Fruit fly (Drosophila melanogaster) whole organism, embryonic: ENCODE data around the gene fzo.
A peak's percentile ranks its signal among the peaks of the same experiment; 100 is the strongest.

Experiments
- ATbp ChIP-seq: fragments of 200-800 bp; sonication (Bioruptor generic); optimal IDR thresholded peaks from 2 replicates; lab custom pipeline; 2017; ENCODE audit warnings: missing biosample characterization, mild to moderate bottlenecking, missing genetic modification characterization, missing genetic modification reagents
- Adf1 ChIP-seq: fragments of 200-800 bp; sonication (Bioruptor generic); IDR thresholded peaks from 2 replicates; pipeline ENCODE4 v1.3.6; 2022; ENCODE audit warnings: missing biosample characterization, missing genetic modification characterization
- Antp ChIP-seq: fragments of 200-800 bp; sonication (Bioruptor generic); optimal IDR thresholded peaks from 3 replicates; lab custom pipeline; 2016; ENCODE audit warnings: missing biosample characterization, missing genetic modification characterization
- Atf-2 ChIP-seq: fragments of 200-800 bp; sonication (Bioruptor generic); optimal IDR thresholded peaks from 2 replicates; lab custom pipeline; 2016; ENCODE audit warnings: missing biosample characterization, missing genetic modification characterization
- Awh ChIP-seq: fragments of 200-800 bp; sonication (Bioruptor generic); IDR thresholded peaks from 2 replicates; pipeline ENCODE4, ENCODE4 v1.3.6; 2022; ENCODE audit warnings: missing biosample characterization, missing genetic modification characterization
- CG11504 ChIP-seq: fragments of 200-800 bp; sonication (Bioruptor generic); optimal IDR thresholded peaks from 3 replicates; lab custom pipeline; 2019; ENCODE audit warnings: missing biosample characterization, mild to moderate bottlenecking, missing genetic modification characterization, moderate library complexity
- CG11696 ChIP-seq: fragments of 200-800 bp; sonication (Bioruptor generic); IDR thresholded peaks from 2 replicates; pipeline ENCODE4 v1.3.6; 2022; ENCODE audit warnings: missing biosample characterization, missing genetic modification characterization
- CG1233 ChIP-seq: fragments of 200-800 bp; sonication (Bioruptor generic); optimal IDR thresholded peaks from 4 replicates; lab custom pipeline; 2018; ENCODE audit warnings: missing biosample characterization, mild to moderate bottlenecking, missing genetic modification characterization
- CG12769 ChIP-seq: fragments of 200-800 bp; sonication (Bioruptor generic); optimal IDR thresholded peaks from 2 replicates; lab custom pipeline; 2019; ENCODE audit warnings: missing biosample characterization, mild to moderate bottlenecking, missing genetic modification characterization, moderate library complexity
- CG13123 ChIP-seq: fragments of 200-800 bp; sonication (Bioruptor generic); optimal IDR thresholded peaks from 2 replicates; lab custom pipeline; 2016; ENCODE audit warnings: missing biosample characterization, missing genetic modification characterization
- CG14667 ChIP-seq: fragments of 200-800 bp; sonication (Bioruptor generic); IDR thresholded peaks from 2 replicates; pipeline ENCODE4 v1.3.6; 2022; ENCODE audit warnings: missing biosample characterization, missing genetic modification characterization
- CG14965 ChIP-seq: fragments of 200-800 bp; sonication (Bioruptor generic); optimal IDR thresholded peaks from 2 replicates; lab custom pipeline; 2016; ENCODE audit warnings: missing biosample characterization, missing genetic modification characterization, borderline replicate concordance
- CG15073 ChIP-seq: fragments of 200-800 bp; sonication (Bioruptor generic); optimal IDR thresholded peaks from 2 replicates; lab custom pipeline; 2016; ENCODE audit warnings: missing biosample characterization, missing genetic modification characterization
- CG1529 ChIP-seq: fragments of 200-800 bp; sonication (Bioruptor generic); optimal IDR thresholded peaks from 3 replicates; lab custom pipeline; 2018; ENCODE audit warnings: missing biosample characterization, missing genetic modification characterization
- CG18262 ChIP-seq: fragments of 200-800 bp; optimal IDR thresholded peaks from 3 replicates; lab custom pipeline; 2019; ENCODE audit warnings: missing biosample characterization, mild to moderate bottlenecking, missing genetic modification characterization, moderate library complexity
- CG18599 ChIP-seq: fragments of 200-800 bp; sonication (Bioruptor generic); optimal IDR thresholded peaks from 3 replicates; lab custom pipeline; 2017; ENCODE audit warnings: missing biosample characterization, missing genetic modification characterization, mild to moderate bottlenecking, moderate library complexity, missing genetic modification reagents
- CG18764 ChIP-seq: fragments of 200-800 bp; sonication (Bioruptor generic); optimal IDR thresholded peaks from 3 replicates; lab custom pipeline; 2016; ENCODE audit warnings: missing biosample characterization, missing genetic modification characterization
- CG2129 ChIP-seq: fragments of 200-800 bp; sonication (Bioruptor generic); IDR thresholded peaks from 2 replicates; pipeline ENCODE4 v1.3.6; 2022; ENCODE audit warnings: missing biosample characterization, missing genetic modification characterization; ENCODE audit not compliant: partially characterized antibody
- CG31224 ChIP-seq: fragments of 200-800 bp; sonication (Bioruptor generic); IDR thresholded peaks from 2 replicates; pipeline ENCODE4 v1.3.6; 2022; ENCODE audit warnings: missing biosample characterization, missing genetic modification characterization
- CG34224 ChIP-seq: fragments of 200-800 bp; sonication (Bioruptor generic); IDR thresholded peaks from 3 replicates; pipeline ENCODE4 v1.3.6; 2022; ENCODE audit warnings: missing biosample characterization, missing genetic modification characterization; ENCODE audit not compliant: partially characterized antibody
- CG4282 ChIP-seq: fragments of 200-800 bp; sonication (Bioruptor generic); optimal IDR thresholded peaks from 2 replicates; lab custom pipeline; 2016; ENCODE audit warnings: missing biosample characterization, missing genetic modification characterization
- CG4328 ChIP-seq: fragments of 200-800 bp; sonication (Bioruptor generic); optimal IDR thresholded peaks from 3 replicates; lab custom pipeline; 2017; ENCODE audit warnings: missing biosample characterization, missing genetic modification reagents, missing genetic modification characterization
- CG4820 ChIP-seq: fragments of 200-800 bp; sonication (Bioruptor generic); optimal IDR thresholded peaks from 3 replicates; lab custom pipeline; 2016; ENCODE audit warnings: missing biosample characterization, missing genetic modification characterization
- CG6683 ChIP-seq: fragments of 200-800 bp; sonication (Bioruptor generic); optimal IDR thresholded peaks from 2 replicates; lab custom pipeline; 2017; ENCODE audit warnings: missing biosample characterization, mild to moderate bottlenecking, missing genetic modification characterization, missing genetic modification reagents
- CG8478 ChIP-seq: fragments of >200 bp; optimal IDR thresholded peaks from 2 replicates; lab custom pipeline; 2018
- CrebB ChIP-seq: fragments of 200-800 bp; sonication (Bioruptor generic); optimal IDR thresholded peaks from 3 replicates; lab custom pipeline; 2018; ENCODE audit warnings: missing biosample characterization, mild to moderate bottlenecking, missing genetic modification characterization
- D19A ChIP-seq: fragments of 200-800 bp; optimal IDR thresholded peaks from 3 replicates; lab custom pipeline; 2019; ENCODE audit warnings: missing biosample characterization, mild to moderate bottlenecking, missing genetic modification characterization, moderate library complexity
- Dip3 ChIP-seq: fragments of 200-800 bp; sonication (Bioruptor generic); optimal IDR thresholded peaks from 3 replicates; lab custom pipeline; 2016; ENCODE audit warnings: missing biosample characterization, missing genetic modification characterization
- E2f2 ChIP-seq: fragments of 200-800 bp; sonication (Bioruptor generic); IDR thresholded peaks from 2 replicates; pipeline ENCODE4 v1.3.6; 2022; ENCODE audit warnings: missing biosample characterization, missing genetic modification characterization
- Elba2 ChIP-seq: fragments of 200-800 bp; sonication (Bioruptor generic); optimal IDR thresholded peaks from 3 replicates; lab custom pipeline; 2016; ENCODE audit warnings: missing biosample characterization, missing genetic modification characterization
- Fer1 ChIP-seq: fragments of 200-800 bp; sonication (Bioruptor generic); optimal IDR thresholded peaks from 2 replicates; lab custom pipeline; 2017; ENCODE audit warnings: missing biosample characterization, mild to moderate bottlenecking, missing genetic modification characterization
- Fer2 ChIP-seq: fragments of 200-800 bp; sonication (Bioruptor generic); optimal IDR thresholded peaks from 2 replicates; lab custom pipeline; 2018; ENCODE audit warnings: missing biosample characterization, mild to moderate bottlenecking, missing genetic modification characterization, moderate library complexity
- HLH3B ChIP-seq: fragments of 200-800 bp; sonication (Bioruptor generic); IDR thresholded peaks from 2 replicates; pipeline ENCODE4 v1.3.6; 2022; ENCODE audit warnings: missing biosample characterization, missing genetic modification characterization
- Mrtf ChIP-seq: fragments of 200-800 bp; sonication (Bioruptor generic); IDR thresholded peaks from 3 replicates; pipeline ENCODE4 v1.3.6; 2022; ENCODE audit warnings: missing biosample characterization, missing genetic modification characterization
- Ptx1 ChIP-seq: fragments of 200-800 bp; sonication (Bioruptor generic); IDR thresholded peaks from 2 replicates; pipeline ENCODE4 v1.3.6; 2022; ENCODE audit warnings: missing biosample characterization, missing genetic modification characterization
- ato ChIP-seq: fragments of 200-800 bp; sonication (Bioruptor generic); IDR thresholded peaks from 2 replicates; pipeline ENCODE4 v1.3.6; 2022; ENCODE audit warnings: missing biosample characterization, missing genetic modification characterization; ENCODE audit not compliant: partially characterized antibody
- crc ChIP-seq: fragments of 200-800 bp; sonication (Bioruptor generic); optimal IDR thresholded peaks from 2 replicates; lab custom pipeline; 2016; ENCODE audit warnings: missing biosample characterization, missing genetic modification characterization
- danr ChIP-seq: fragments of 200-800 bp; sonication (Bioruptor generic); IDR thresholded peaks from 2 replicates; pipeline ENCODE4 v1.3.6; 2022; ENCODE audit warnings: missing biosample characterization, missing genetic modification characterization
- hkb ChIP-seq, 2 experiments: fragments of 200-800 bp in 1 of 2; fragments of >200 bp in 1 of 2; sonication (Bioruptor generic) in 1 of 2; IDR thresholded peaks in 1 of 2; optimal IDR thresholded peaks in 1 of 2; 2 replicates each; pipeline versions ENCODE4 v1.3.6 to Lab custom; 2017 to 2022; ENCODE audit warnings: missing biosample characterization in 1 of 2, missing genetic modification characterization in 1 of 2
- klu ChIP-seq: fragments of 200-800 bp; sonication (Bioruptor generic); IDR thresholded peaks from 2 replicates; pipeline ENCODE4 v1.3.6; 2022; ENCODE audit warnings: missing biosample characterization, missing genetic modification characterization
- peb ChIP-seq: fragments of 200-800 bp; sonication (Bioruptor generic); IDR thresholded peaks from 2 replicates; pipeline ENCODE4 v1.3.6; 2022; ENCODE audit warnings: missing biosample characterization, missing genetic modification characterization
- run ChIP-seq: fragments of 200-800 bp; sonication (Bioruptor generic); optimal IDR thresholded peaks from 3 replicates; lab custom pipeline; 2018; ENCODE audit warnings: missing biosample characterization, mild to moderate bottlenecking, missing genetic modification characterization
- sima ChIP-seq: fragments of 200-800 bp; sonication (Bioruptor generic); optimal IDR thresholded peaks from 2 replicates; lab custom pipeline; 2016; ENCODE audit warnings: missing biosample characterization, missing genetic modification characterization
- ssp ChIP-seq: fragments of 200-800 bp; sonication (Bioruptor generic); IDR thresholded peaks from 2 replicates; pipeline ENCODE4 v1.3.6; 2022; ENCODE audit warnings: missing biosample characterization, missing genetic modification characterization
- sug ChIP-seq: fragments of 200-800 bp; optimal IDR thresholded peaks from 2 replicates; lab custom pipeline; 2019; ENCODE audit warnings: missing biosample characterization, mild to moderate bottlenecking, missing genetic modification characterization, moderate library complexity
- tgo ChIP-seq: fragments of 200-800 bp; sonication (Bioruptor generic); IDR thresholded peaks from 3 replicates; pipeline ENCODE4 v1.3.6; 2022; ENCODE audit warnings: missing biosample characterization, missing genetic modification characterization
- unpg ChIP-seq: fragments of 200-800 bp; sonication (Bioruptor generic); optimal IDR thresholded peaks from 3 replicates; lab custom pipeline; 2018; ENCODE audit warnings: missing biosample characterization, mild to moderate bottlenecking, missing genetic modification characterization, moderate library complexity
- wor ChIP-seq: fragments of 200-800 bp; sonication (Bioruptor generic); IDR thresholded peaks from 2 replicates; pipeline ENCODE4 v1.3.6; 2022; ENCODE audit warnings: missing biosample characterization, missing genetic modification characterization

Gene fzo

DNA sequence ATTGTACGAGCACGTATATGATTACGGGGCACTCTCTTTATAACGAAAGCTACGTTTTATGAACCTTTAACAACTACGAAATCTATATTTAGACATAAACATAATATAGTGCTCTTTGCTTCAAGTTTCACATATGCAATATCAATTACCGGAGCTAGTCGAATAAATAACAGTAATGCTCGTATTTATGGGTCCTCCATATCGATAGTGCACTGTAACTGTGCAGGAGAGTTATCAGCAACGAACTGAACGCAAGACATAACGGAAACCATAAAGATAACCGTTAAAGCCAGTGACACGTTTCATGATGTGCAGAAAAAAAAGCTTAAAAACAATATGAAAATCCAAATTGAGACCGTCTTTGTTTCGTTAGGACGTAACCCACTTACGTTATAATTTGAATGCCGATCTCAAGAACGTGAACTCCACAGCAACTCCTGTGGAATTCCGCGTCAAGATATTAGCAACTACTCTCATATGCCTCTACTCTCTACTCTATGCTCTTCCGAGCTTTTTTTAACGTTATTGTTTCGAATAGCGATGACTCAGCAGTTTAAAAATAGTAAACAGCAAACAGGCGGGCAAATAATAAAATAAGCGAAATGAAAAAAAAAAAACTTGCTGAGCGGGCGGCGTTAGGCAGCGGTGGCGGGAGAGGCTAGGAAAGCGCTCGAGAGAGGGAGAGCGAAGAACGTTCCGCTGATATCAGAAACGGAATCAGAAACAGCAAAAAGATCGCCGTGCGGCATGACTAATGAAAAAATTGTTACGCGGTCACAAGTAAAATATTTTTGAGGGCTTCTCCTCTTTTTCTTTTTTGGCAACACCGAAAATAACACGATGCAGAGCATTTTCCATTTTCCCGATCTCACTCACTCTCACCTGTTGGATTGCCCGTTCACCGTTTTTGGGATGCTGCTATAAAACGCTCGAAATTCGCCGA, 13.6 kb downstream of the fzo start (continued):
- peak; percentile 53 for TF ChIP-seq ssp (GFP tag; lab: Robert Waterston, UW)
- peak; percentile 72 for TF ChIP-seq D19A (tag; lab: Kevin White, UChicago)
- TF ChIP-seq CG14965 (GFP tag; lab: Kevin White, UChicago), result no peak
- TF ChIP-seq CG13123 (GFP tag; lab: Kevin White, UChicago), result no peak
- TF ChIP-seq CG15073 (GFP tag; lab: Kevin White, UChicago), result no peak
- TF ChIP-seq Awh (GFP tag; lab: Robert Waterston, UW), result peak; percentile 72
- peak; percentile 72 for TF ChIP-seq CG18262 (tag; lab: Kevin White, UChicago)
- peak; percentile 83 for TF ChIP-seq sug (tag; lab: Kevin White, UChicago)
- TF ChIP-seq CG4820, result peak; percentile 66
- peak; percentile 82 for TF ChIP-seq Fer1
- peak; percentile 70 for TF ChIP-seq CrebB (tag; lab: Kevin White, UChicago)
- TF ChIP-seq CG14667 (GFP tag; lab: Robert Waterston, UW), result peak; percentile 60
- peak; percentile 50; the same call in 1 of the 2 replicates for TF ChIP-seq klu (GFP tag; lab: Robert Waterston, UW)
- TF ChIP-seq CG31224 (GFP tag; lab: Robert Waterston, UW), result peak; percentile 57
- TF ChIP-seq danr (GFP tag; lab: Robert Waterston, UW), result peak; percentile 38; the same call in 1 of the 2 replicates
- peak; percentile 35; the same call in 1 of the 2 replicates for TF ChIP-seq wor
- TF ChIP-seq Fer2 (tag; lab: Kevin White, UChicago), result peak; percentile 44
- TF ChIP-seq CG6683 (GFP tag; lab: Kevin White, UChicago), result peak; percentile 45
- TF ChIP-seq Ptx1 (GFP tag; lab: Robert Waterston, UW), result peak; percentile 83
- TF ChIP-seq Elba2, result no peak
- 0 out of 2 replicates have a peak, but pooled peaks have one; percentile 59 for TF ChIP-seq peb (GFP tag; lab: Robert Waterston, UW)
- TF ChIP-seq run, result peak; percentile 59
- peak; percentile 60 for TF ChIP-seq CG1233 (GFP tag; lab: Kevin White, UChicago)
- TF ChIP-seq Antp (GFP tag; lab: Kevin White, UChicago), result peak; percentile 71
- peak; percentile 70 for TF ChIP-seq HLH3B (GFP tag; lab: Robert Waterston, UW)
- peak; percentile 67; the same call in 2 of the 3 replicates for TF ChIP-seq Mrtf (GFP tag; lab: Robert Waterston, UW)
- TF ChIP-seq CG18764 (GFP tag; lab: Kevin White, UChicago), result peak; percentile 30
- peak; percentile 36 for TF ChIP-seq CG1529 (GFP tag; lab: Kevin White, UChicago)
- TF ChIP-seq CG34224 (GFP tag; lab: Robert Waterston, UW), result no peak
- peak; percentile 47 for TF ChIP-seq Atf-2
- TF ChIP-seq CG4282 (GFP tag; lab: Kevin White, UChicago), result no peak
- no peak for TF ChIP-seq CG2129
- TF ChIP-seq crc (GFP tag; lab: Kevin White, UChicago), result no peak
- no peak for TF ChIP-seq ato (GFP tag; lab: Robert Waterston, UW)
- peak; percentile 37; the same call in 1 of the 2 replicates for TF ChIP-seq CG11696
- peak; percentile 84 for TF ChIP-seq CG11504 (tag; lab: Kevin White, UChicago)
- no peak for TF ChIP-seq hkb (optimal IDR thresholded peaks at IDR 0.05; lab: Kevin White, UChicago)
- TF ChIP-seq hkb (GFP tag; IDR thresholded peaks at IDR 0.05; lab: Robert Waterston, UW), result peak; percentile 80
- TF ChIP-seq unpg (GFP tag; lab: Kevin White, UChicago), result peak; percentile 88
- TF ChIP-seq sima (GFP tag; lab: Kevin White, UChicago), result no peak
- TF ChIP-seq CG8478 (lab: Kevin White, UChicago), result no peak
- TF ChIP-seq CG12769 (tag; lab: Kevin White, UChicago), result peak; percentile 88
- TF ChIP-seq tgo, result peak; percentile 73
- TF ChIP-seq Dip3, result peak; percentile 61
- TF ChIP-seq Adf1 (GFP tag; lab: Robert Waterston, UW), result no peak; the same call in none of the 2 replicates
- TF ChIP-seq E2f2 (GFP tag; lab: Robert Waterston, UW), result peak; percentile 42
- TF ChIP-seq ATbp (GFP tag; lab: Kevin White, UChicago), result peak; percentile 57
- peak; percentile 81 for TF ChIP-seq CG18599 (GFP tag; lab: Kevin White, UChicago)
- peak; percentile 49 for TF ChIP-seq CG4328 (GFP tag; lab: Kevin White, UChicago)
